Worm (Caenorhabditis elegans) whole organism, young adult: ENCODE data around the gene K07C5.2.

Source experiments
- B0019.2 ChIP-seq: fragments of 200-800 bp; sonication (Bioruptor generic); conservative IDR thresholded peaks from 2 replicates; pipeline ENCODE4 v1.3.6; 2022; ENCODE audit warnings: missing genetic modification reagents, missing genetic modification characterization, missing compliant biosample characterization
- B0035.1 ChIP-seq: sonication (generic microtip); optimal IDR thresholded peaks from 2 replicates; lab custom pipeline; 2016; ENCODE audit warnings: missing genetic modification characterization, mild to moderate bottlenecking, missing compliant biosample characterization, missing genotype, missing genetic modification reagents
- B0261.1 ChIP-seq: sonication (generic microtip); optimal IDR thresholded peaks from 2 replicates; lab custom pipeline; 2016; ENCODE audit warnings: mild to moderate bottlenecking, missing genetic modification characterization, moderate library complexity, missing compliant biosample characterization
- B0336.3 ChIP-seq: fragments of 200-800 bp; sonication (Bioruptor generic); IDR thresholded peaks from 2 replicates; pipeline ENCODE4 v1.3.6; 2022; ENCODE audit warnings: missing genetic modification characterization, missing compliant biosample characterization
- D2030.7 ChIP-seq: fragments of 200-800 bp; sonication (Bioruptor generic); IDR thresholded peaks from 2 replicates; pipeline ENCODE4 v1.3.6; 2022; ENCODE audit warnings: missing genetic modification reagents, missing genetic modification characterization, missing compliant biosample characterization
- F33H1.4 ChIP-seq: fragments of 200-800 bp; sonication (Bioruptor generic); IDR thresholded peaks from 2 replicates; pipeline ENCODE4 v1.3.6; 2022; ENCODE audit warnings: missing genetic modification reagents, missing genetic modification characterization, missing compliant biosample characterization
- F39B2.1 ChIP-seq: fragments of 200-800 bp; sonication (Bioruptor generic); IDR thresholded peaks from 2 replicates; pipeline ENCODE4 v1.3.6; 2022; ENCODE audit warnings: missing genetic modification reagents, missing genetic modification characterization, missing compliant biosample characterization
- F49E8.2 ChIP-seq: sonication (generic microtip); optimal IDR thresholded peaks from 3 replicates; lab custom pipeline; 2017; ENCODE audit warnings: missing genetic modification characterization, mild to moderate bottlenecking, missing compliant biosample characterization, antibody characterized with exemption, moderate library complexity; ENCODE audit not compliant: insufficient read depth
- F52B5.7 ChIP-seq: sonication (generic microtip); optimal IDR thresholded peaks from 2 replicates; lab custom pipeline; 2016; ENCODE audit warnings: mild to moderate bottlenecking, missing genetic modification characterization, missing compliant biosample characterization
- F57C9.4 ChIP-seq: sonication (generic microtip); optimal IDR thresholded peaks from 2 replicates; lab custom pipeline; 2017; ENCODE audit warnings: mild to moderate bottlenecking, missing genetic modification characterization, missing compliant biosample characterization
- Y53F4B.3 ChIP-seq: fragments of 200-800 bp; sonication (Bioruptor generic); IDR thresholded peaks from 2 replicates; pipeline ENCODE4 v1.3.6; 2022; ENCODE audit warnings: missing genetic modification reagents, missing genetic modification characterization, missing compliant biosample characterization
- Y56A3A.18 ChIP-seq: fragments of 200-800 bp; sonication (Bioruptor generic); IDR thresholded peaks from 2 replicates; pipeline ENCODE4 v1.3.6; 2022; ENCODE audit warnings: missing genetic modification reagents, missing genetic modification characterization, missing compliant biosample characterization
- Y67H2A.10 ChIP-seq: fragments of 200-800 bp; sonication (Bioruptor generic); conservative IDR thresholded peaks from 2 replicates; pipeline ENCODE4 v1.3.6; 2022; ENCODE audit warnings: missing genetic modification reagents, missing genetic modification characterization, missing compliant biosample characterization
- ZK185.1 ChIP-seq: sonication (generic microtip); optimal IDR thresholded peaks from 2 replicates; lab custom pipeline; 2016; ENCODE audit warnings: mild to moderate bottlenecking, missing genetic modification characterization, missing compliant biosample characterization; ENCODE audit not compliant: poor library complexity, severe bottlenecking
- aptf-3 ChIP-seq: fragments of 200-800 bp; sonication (Bioruptor generic); IDR thresholded peaks from 2 replicates; pipeline ENCODE4 v1.3.6; 2022; ENCODE audit warnings: missing genetic modification characterization, missing compliant biosample characterization
- atf-7 ChIP-seq: sonication (generic microtip); optimal IDR thresholded peaks from 2 replicates; lab custom pipeline; 2017; ENCODE audit warnings: mild to moderate bottlenecking, missing genetic modification characterization, missing compliant biosample characterization
- athp-1 ChIP-seq: sonication (generic microtip); optimal IDR thresholded peaks from 2 replicates; lab custom pipeline; 2017; ENCODE audit warnings: mild to moderate bottlenecking, missing genetic modification characterization, missing compliant biosample characterization
- cebp-1 ChIP-seq, 2 experiments: fragments of 200-800 bp in 1 of 2; sonication (Bioruptor generic) in 1 of 2; sonication (generic microtip) in 1 of 2; IDR thresholded peaks in 1 of 2; optimal IDR thresholded peaks in 1 of 2; 2 replicates each; pipeline versions ENCODE4 v1.3.6 to Lab custom; 2017 to 2022; ENCODE audit warnings: missing compliant biosample characterization in 2 of 2, missing genetic modification characterization in 2 of 2, mild to moderate bottlenecking in 1 of 2, missing genetic modification reagents in 1 of 2, moderate library complexity in 1 of 2
- ceh-58 ChIP-seq: fragments of 200-800 bp; sonication (Bioruptor generic); IDR thresholded peaks from 2 replicates; pipeline ENCODE4 v1.3.6; 2022; ENCODE audit warnings: missing genetic modification characterization, missing compliant biosample characterization
- efl-1 ChIP-seq: fragments of 150-350 bp; optimal IDR thresholded peaks from 2 replicates; lab custom pipeline; 2014; ENCODE audit warnings: missing biosample characterization, missing genetic modification reagents, missing genetic modification characterization
- egl-18 ChIP-seq: fragments of 200-800 bp; sonication (Bioruptor generic); IDR thresholded peaks from 2 replicates; pipeline ENCODE4 v1.3.6; 2022; ENCODE audit warnings: missing genetic modification reagents, missing genetic modification characterization, missing compliant biosample characterization
- fkh-3 ChIP-seq: sonication (generic microtip); optimal IDR thresholded peaks from 2 replicates; lab custom pipeline; 2016; ENCODE audit warnings: mild to moderate bottlenecking, missing genetic modification characterization, missing compliant biosample characterization
- hlh-12 ChIP-seq: sonication (generic microtip); optimal IDR thresholded peaks from 2 replicates; lab custom pipeline; 2016; ENCODE audit warnings: missing genetic modification characterization, missing compliant biosample characterization
- hlh-26 ChIP-seq: fragments of 200-800 bp; sonication (Bioruptor generic); conservative IDR thresholded peaks from 2 replicates; pipeline ENCODE4 v1.3.6; 2022; ENCODE audit warnings: missing genetic modification reagents, missing genetic modification characterization, missing compliant biosample characterization
- hmg-20 ChIP-seq: fragments of 200-800 bp; sonication (Bioruptor generic); IDR thresholded peaks from 2 replicates; pipeline ENCODE4 v1.3.6; 2022; ENCODE audit warnings: missing genetic modification reagents, missing genetic modification characterization, missing compliant biosample characterization
- hsf-1 ChIP-seq: fragments of 200-800 bp; sonication (Bioruptor generic); IDR thresholded peaks from 2 replicates; pipeline ENCODE4 v1.3.6; 2022; ENCODE audit warnings: missing genetic modification reagents, missing genetic modification characterization, missing compliant biosample characterization
- lsl-1 ChIP-seq: fragments of 200-800 bp; sonication (Bioruptor generic); optimal IDR thresholded peaks from 2 replicates; lab custom pipeline; 2018; ENCODE audit warnings: mild to moderate bottlenecking, missing genetic modification characterization, moderate library complexity, missing compliant biosample characterization
- madf-10 ChIP-seq: sonication (generic microtip); optimal IDR thresholded peaks from 2 replicates; lab custom pipeline; 2016; ENCODE audit warnings: mild to moderate bottlenecking, missing genetic modification characterization, missing compliant biosample characterization
- madf-3 ChIP-seq: fragments of 200-800 bp; sonication (Bioruptor generic); IDR thresholded peaks from 2 replicates; pipeline ENCODE4 v1.3.6; 2022; ENCODE audit warnings: missing genetic modification reagents, missing genetic modification characterization, missing compliant biosample characterization
- madf-6 ChIP-seq: fragments of 200-800 bp; sonication (Bioruptor generic); IDR thresholded peaks from 2 replicates; pipeline ENCODE4 v1.3.6; 2022; ENCODE audit warnings: missing genetic modification reagents, missing genetic modification characterization, missing compliant biosample characterization
- mcd-1 ChIP-seq: fragments of 200-800 bp; sonication (Bioruptor generic); IDR thresholded peaks from 2 replicates; pipeline ENCODE4 v1.3.6; 2022; ENCODE audit warnings: missing genetic modification reagents, missing genetic modification characterization, missing compliant biosample characterization
- nfya-2 ChIP-seq: fragments of 200-800 bp; sonication (Bioruptor generic); IDR thresholded peaks from 2 replicates; pipeline ENCODE4 v1.3.6; 2022; ENCODE audit warnings: missing genetic modification reagents, missing genetic modification characterization, missing compliant biosample characterization
- nhr-120 ChIP-seq: fragments of 200-800 bp; sonication (Bioruptor generic); IDR thresholded peaks from 2 replicates; pipeline ENCODE4 v1.3.6; 2022; ENCODE audit warnings: missing genetic modification characterization, missing compliant biosample characterization
- pbrm-1 ChIP-seq: fragments of 200-800 bp; sonication (Bioruptor generic); IDR thresholded peaks from 2 replicates; pipeline ENCODE4 v1.3.6; 2022; ENCODE audit warnings: missing genetic modification reagents, missing genetic modification characterization, missing compliant biosample characterization
- repo-1 ChIP-seq: sonication (generic microtip); optimal IDR thresholded peaks from 2 replicates; lab custom pipeline; 2017; ENCODE audit warnings: mild to moderate bottlenecking, missing genetic modification characterization, missing compliant biosample characterization
- sea-2 ChIP-seq: fragments of 200-800 bp; sonication (Bioruptor generic); IDR thresholded peaks from 2 replicates; pipeline ENCODE4 v1.3.6; 2022; ENCODE audit warnings: missing genetic modification characterization, missing compliant biosample characterization
- snpc-1.1 ChIP-seq: sonication (generic microtip); optimal IDR thresholded peaks from 2 replicates; lab custom pipeline; 2017; ENCODE audit warnings: missing genetic modification characterization, mild to moderate bottlenecking, missing compliant biosample characterization, antibody characterized with exemption, moderate library complexity, missing genotype, missing genetic modification reagents; ENCODE audit not compliant: insufficient read depth
- snpc-3.4 ChIP-seq: sonication (generic microtip); optimal IDR thresholded peaks from 2 replicates; lab custom pipeline; 2017; ENCODE audit warnings: missing genetic modification characterization, mild to moderate bottlenecking, missing compliant biosample characterization, antibody characterized with exemption, moderate library complexity, missing genotype, missing genetic modification reagents
- sptf-2 ChIP-seq: fragments of 200-800 bp; sonication (Bioruptor generic); optimal IDR thresholded peaks from 2 replicates; lab custom pipeline; 2018; ENCODE audit warnings: mild to moderate bottlenecking, missing genetic modification characterization, missing compliant biosample characterization
- tlf-1 ChIP-seq: fragments of 200-800 bp; sonication (Bioruptor generic); optimal IDR thresholded peaks from 2 replicates; lab custom pipeline; 2018; ENCODE audit warnings: mild to moderate bottlenecking, missing genetic modification characterization, missing compliant biosample characterization
- unc-130 ChIP-seq: sonication (generic microtip); optimal IDR thresholded peaks from 2 replicates; lab custom pipeline; 2016; ENCODE audit warnings: missing genetic modification reagents, missing genetic modification characterization, missing compliant biosample characterization
- unc-62 ChIP-seq: fragments of 150-350 bp; optimal IDR thresholded peaks from 2 replicates; lab custom pipeline; 2014; ENCODE audit warnings: missing biosample characterization, missing genetic modification reagents, missing genetic modification characterization
- xnd-1 ChIP-seq: sonication (generic microtip); optimal IDR thresholded peaks from 2 replicates; lab custom pipeline; 2016; ENCODE audit warnings: missing genotype, missing genetic modification reagents, missing genetic modification characterization, missing compliant biosample characterization
- ztf-22 ChIP-seq: fragments of 200-800 bp; sonication (Bioruptor generic); optimal IDR thresholded peaks from 2 replicates; lab custom pipeline; 2018; ENCODE audit warnings: mild to moderate bottlenecking, missing genetic modification characterization, moderate library complexity, missing compliant biosample characterization
- ztf-28 ChIP-seq: fragments of 200-800 bp; sonication (Bioruptor generic); IDR thresholded peaks from 2 replicates; pipeline ENCODE4 v1.3.6; 2022; ENCODE audit warnings: missing genetic modification reagents, missing genetic modification characterization, missing compliant biosample characterization

K07C5.2 gene

ce11 chrV:10361830-10362397 lies 22.6 kb downstream of the K07C5.2 start, which contains the start of gene cash-1 (continued):
- TF ChIP-seq aptf-3 = no peak
- peak; percentile 68 for TF ChIP-seq D2030.7
- TF ChIP-seq xnd-1 (tag; lab: Kevin White, UChicago) = peak; percentile 43
- no peak for TF ChIP-seq atf-7 (tag; lab: Kevin White, UChicago)
- TF ChIP-seq mcd-1 = peak; percentile 86
- peak; percentile 20 for TF ChIP-seq snpc-3.4 (tag; lab: Kevin White, UChicago)
- TF ChIP-seq hsf-1 (GFP tag; lab: Robert Waterston, UW) = no peak
- no peak for TF ChIP-seq B0019.2 (GFP tag; lab: Robert Waterston, UW)
- peak; percentile 37; the same call in 1 of the 2 replicates for TF ChIP-seq pbrm-1 (GFP tag; lab: Robert Waterston, UW)
- no peak for TF ChIP-seq F57C9.4 (tag; lab: Kevin White, UChicago)

DNA sequence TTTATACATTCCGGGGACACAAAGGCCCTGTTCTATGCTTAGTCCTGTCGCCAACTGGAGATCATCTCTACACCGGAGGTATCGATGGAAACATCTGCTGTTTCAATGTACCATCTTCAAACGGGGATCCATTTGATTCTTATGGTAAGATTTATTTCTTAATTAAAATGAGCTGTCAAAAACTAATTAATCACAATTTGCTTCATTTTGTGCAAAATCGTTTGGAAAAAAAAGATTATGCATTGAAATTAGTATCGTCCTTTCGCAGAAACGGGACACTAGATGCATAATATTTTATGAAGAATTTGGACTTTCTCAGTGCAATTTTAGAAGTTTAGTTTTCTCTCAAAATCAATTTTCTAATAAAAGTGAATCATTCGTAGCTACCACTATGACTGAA lies 24.5 kb downstream of the K07C5.2 start:
- TF ChIP-seq F33H1.4 (GFP tag; lab: Robert Waterston, UW) = no peak
- no peak for TF ChIP-seq sea-2 (GFP tag; lab: Robert Waterston, UW)
- TF ChIP-seq nfya-2 (GFP tag; lab: Robert Waterston, UW) = no peak
- no peak for TF ChIP-seq Y53F4B.3
- no peak for TF ChIP-seq nhr-120 (GFP tag; lab: Robert Waterston, UW)
- no peak for TF ChIP-seq B0261.1 (tag; lab: Kevin White, UChicago)
- no peak for TF ChIP-seq madf-6
- TF ChIP-seq fkh-3 (tag; lab: Kevin White, UChicago) = no peak
- no peak for TF ChIP-seq ceh-58 (GFP tag; lab: Robert Waterston, UW)
- TF ChIP-seq F57C9.4 (tag; lab: Kevin White, UChicago) = no peak
- no peak for TF ChIP-seq athp-1 (tag; lab: Kevin White, UChicago)
- TF ChIP-seq B0035.1 = no peak
- TF ChIP-seq Y56A3A.18 (GFP tag; lab: Robert Waterston, UW) = no peak
- no peak for TF ChIP-seq ztf-28 (GFP tag; lab: Robert Waterston, UW)
- TF ChIP-seq, all 124 proteins: peak for 0

ce11 chrV:10368256-10368655 lies 29.0 kb downstream of the K07C5.2 start, which contains the start of gene sri-20:
TSS of gene sri-20 (plus strand) at chrV:10368556.
- TF ChIP-seq repo-1 (tag; lab: Kevin White, UChicago) (no peak), F49E8.2 (tag; lab: Kevin White, UChicago) (no peak), F52B5.7 (tag; lab: Kevin White, UChicago) (no peak), D2030.7 (no peak), Y67H2A.10 (no peak), madf-10 (no peak), hlh-12 (no peak), hlh-26 (GFP tag; lab: Robert Waterston, UW) (no peak), B0035.1 (no peak), hmg-20 (no peak), sptf-2 (GFP tag; lab: Kevin White, UChicago) (no peak), lsl-1 (GFP tag; lab: Kevin White, UChicago) (no peak), madf-3 (no peak), aptf-3 (no peak)

DNA sequence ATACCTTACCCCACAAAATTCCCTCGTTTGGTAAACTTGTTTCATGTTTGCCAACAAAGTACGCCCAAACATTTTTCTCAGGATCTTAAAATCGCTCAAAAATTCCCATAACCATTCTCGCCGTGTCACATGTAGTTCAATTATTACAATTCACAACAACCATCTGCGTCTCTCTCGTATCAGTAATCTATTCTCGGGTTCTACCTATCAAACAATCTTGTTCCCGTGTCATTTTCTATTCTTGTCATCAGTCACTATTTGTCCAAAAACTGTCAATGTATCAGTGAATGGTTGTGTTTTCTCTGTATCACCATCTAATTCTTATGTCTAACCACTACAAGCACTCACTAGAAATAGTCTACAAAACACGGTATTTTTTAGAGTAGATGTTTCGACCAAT lies 31.9 kb downstream of the K07C5.2 start:
- no peak for TF ChIP-seq egl-18
- TF ChIP-seq unc-62 = peak; percentile 82
- peak; percentile 28 for TF ChIP-seq tlf-1 (GFP tag; lab: Kevin White, UChicago)
- peak; percentile 3 for TF ChIP-seq madf-10
- no peak for TF ChIP-seq ZK185.1 (tag; lab: Kevin White, UChicago)
- no peak for TF ChIP-seq F39B2.1 (GFP tag; lab: Robert Waterston, UW)
- no peak for TF ChIP-seq hlh-26 (GFP tag; lab: Robert Waterston, UW)
- TF ChIP-seq cebp-1 (GFP tag; IDR thresholded peaks at IDR 0.05; lab: Robert Waterston, UW) = no peak
- TF ChIP-seq cebp-1 (tag; optimal IDR thresholded peaks at IDR 0.05; lab: Kevin White, UChicago) = no peak
- TF ChIP-seq efl-1 = no peak
- TF ChIP-seq F33H1.4 (GFP tag; lab: Robert Waterston, UW) = no peak
- no peak for TF ChIP-seq unc-130 (GFP tag; lab: Kevin White, UChicago)
- TF ChIP-seq B0336.3 = no peak
- no peak for TF ChIP-seq ztf-22 (GFP tag; lab: Kevin White, UChicago)
- no peak for TF ChIP-seq snpc-1.1 (tag; lab: Kevin White, UChicago)
